Fruit fly (Drosophila melanogaster): ENCODE data around the gene Sytbeta.

DNA sequence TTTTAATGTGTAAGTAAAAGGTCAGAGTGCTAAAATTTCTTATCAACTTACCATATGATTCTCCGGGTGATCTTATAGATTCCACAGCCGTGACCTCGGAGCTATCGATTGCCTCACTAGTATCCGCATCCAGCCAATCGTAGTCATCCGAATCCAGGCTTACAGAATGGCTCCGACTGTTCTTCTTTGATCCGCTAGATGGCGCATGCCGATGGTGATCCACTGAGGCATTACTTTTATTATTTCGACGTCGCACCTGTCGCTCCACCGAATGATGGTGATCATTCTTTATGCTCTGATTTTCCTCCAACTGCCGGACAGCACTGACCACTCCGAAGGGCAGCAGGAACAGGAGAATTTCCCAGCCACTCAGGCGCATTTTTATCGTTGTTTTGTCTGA, 53.6 kb downstream of the Sytbeta start:
- TF ChIP-seq CTCF (optimal IDR thresholded peaks at IDR 0.05): peak; percentile 82 to 88
- TF ChIP-seq CG8478 (optimal IDR thresholded peaks at IDR 0.05): no peak
